Worm (Caenorhabditis elegans): ENCODE measurements around the gene srh-193.

Gene srh-193

ce11 chrV:4303793-4304192 lies 13.8 kb upstream of the srh-193 start:
- TF ChIP-seq ama-1 (optimal IDR thresholded peaks at IDR 0.05) (no peak), nhr-25 (tag; optimal IDR thresholded peaks at IDR 0.05) (no peak), mdl-1 (tag; optimal IDR thresholded peaks at IDR 0.05) (no peak), pqm-1 (tag; optimal IDR thresholded peaks at IDR 0.05) (no peak), elt-1 (tag; optimal IDR thresholded peaks at IDR 0.05) (no peak), fos-1 (tag; optimal IDR thresholded peaks at IDR 0.05) (no peak), hmg-11 (tag; optimal IDR thresholded peaks at IDR 0.05) (no peak), sea-2 (GFP tag; optimal IDR thresholded peaks at IDR 0.05) (no peak), zag-1 (tag; optimal IDR thresholded peaks at IDR 0.05) (no peak), fkh-2 (tag; optimal IDR thresholded peaks at IDR 0.05) (no peak), nhr-237 (tag; optimal IDR thresholded peaks at IDR 0.05) (no peak), nhr-11 (tag; optimal IDR thresholded peaks at IDR 0.05) (no peak), R02D3.7 (tag; optimal IDR thresholded peaks at IDR 0.05) (no peak), aly-2 (tag; optimal IDR thresholded peaks at IDR 0.05) (no peak), ztf-4 (tag; optimal IDR thresholded peaks at IDR 0.05) (no peak), nhr-77 (tag; optimal IDR thresholded peaks at IDR 0.05) (no peak)

- no peak for TF ChIP-seq nhr-23 (tag; optimal IDR thresholded peaks at IDR 0.05)
- TF ChIP-seq nhr-28 (tag; optimal IDR thresholded peaks at IDR 0.05), result no peak
- no peak for TF ChIP-seq nhr-237 (tag; optimal IDR thresholded peaks at IDR 0.05)
- TF ChIP-seq ceh-16 (tag; optimal IDR thresholded peaks at IDR 0.05), result no peak
- no peak for TF ChIP-seq ztf-11 (tag; optimal IDR thresholded peaks at IDR 0.05)
- TF ChIP-seq ceh-9 (tag; optimal IDR thresholded peaks at IDR 0.05), result no peak
- no peak for TF ChIP-seq pqm-1 (tag; optimal IDR thresholded peaks at IDR 0.05)
- no peak for TF ChIP-seq tbx-2 (tag; optimal IDR thresholded peaks at IDR 0.05)
- no peak for TF ChIP-seq ceh-28 (tag; optimal IDR thresholded peaks at IDR 0.05)
- TF ChIP-seq nhr-12 (tag; optimal IDR thresholded peaks at IDR 0.05), result no peak
These were observed 12.8 kb upstream of the srh-193 start for ce11 chrV:4302842-4303241.

ce11 chrV:4299741-4300140 lies 9.7 kb upstream of the srh-193 start, which contains the start of gene ZC132.3:
TSS of gene ZC132.3 (minus strand) at chrV:4299841.
- no peak for TF ChIP-seq nhr-23 (tag; optimal IDR thresholded peaks at IDR 0.05)
- no peak for TF ChIP-seq zag-1 (tag; optimal IDR thresholded peaks at IDR 0.05)
- TF ChIP-seq ztf-11 (tag; optimal IDR thresholded peaks at IDR 0.05), result no peak
- no peak for TF ChIP-seq fos-1 (tag; optimal IDR thresholded peaks at IDR 0.05)
- no peak for TF ChIP-seq ZK546.5 (tag; optimal IDR thresholded peaks at IDR 0.05)
- no peak for TF ChIP-seq fkh-2 (tag; optimal IDR thresholded peaks at IDR 0.05)
- TF ChIP-seq pqm-1 (tag; optimal IDR thresholded peaks at IDR 0.05), result no peak
- TF ChIP-seq nhr-28 (tag; optimal IDR thresholded peaks at IDR 0.05), result no peak
- TF ChIP-seq unc-62 (GFP tag; optimal IDR thresholded peaks at IDR 0.05), result no peak
- no peak for TF ChIP-seq elt-1 (tag; optimal IDR thresholded peaks at IDR 0.05)
- no peak for TF ChIP-seq eor-1 (tag; optimal IDR thresholded peaks at IDR 0.05)
- no peak for TF ChIP-seq lin-39 (tag; optimal IDR thresholded peaks at IDR 0.05)
- no peak for TF ChIP-seq unc-39 (tag; optimal IDR thresholded peaks at IDR 0.05)
- TF ChIP-seq nhr-43 (tag; optimal IDR thresholded peaks at IDR 0.05; ENCODE audit: poor library complexity, severe bottlenecking), result no peak
- TF ChIP-seq elt-2 (tag; optimal IDR thresholded peaks at IDR 0.05), result no peak
- TF ChIP-seq pha-4 (tag; optimal IDR thresholded peaks at IDR 0.05), result no peak
- TF ChIP-seq nhr-76 (tag; optimal IDR thresholded peaks at IDR 0.05), result no peak
- no peak for TF ChIP-seq egl-5 (tag; optimal IDR thresholded peaks at IDR 0.05)

ce11 chrV:4298579-4298978 lies 8.6 kb upstream of the srh-193 start, which contains the start of gene ZC132.11:
TSS of gene ZC132.11 (minus strand) at chrV:4298679.
- no peak for TF ChIP-seq fos-1 (tag; optimal IDR thresholded peaks at IDR 0.05)
- TF ChIP-seq hmg-11 (tag; optimal IDR thresholded peaks at IDR 0.05), result no peak
- TF ChIP-seq sea-2 (GFP tag; optimal IDR thresholded peaks at IDR 0.05), result no peak
- no peak for TF ChIP-seq elt-1 (tag; optimal IDR thresholded peaks at IDR 0.05)
- no peak for TF ChIP-seq elt-3 (tag; optimal IDR thresholded peaks at IDR 0.05)
- TF ChIP-seq skn-1 (tag; optimal IDR thresholded peaks at IDR 0.05), result no peak
- no peak for TF ChIP-seq ceh-82 (tag; optimal IDR thresholded peaks at IDR 0.05)
- TF ChIP-seq zag-1 (tag; optimal IDR thresholded peaks at IDR 0.05), result no peak
- no peak for TF ChIP-seq tbx-2 (tag; optimal IDR thresholded peaks at IDR 0.05)

ce11 chrV:4295920-4296319 lies 5.9 kb upstream of the srh-193 start, which contains the start of gene F47D2.11:
TSS of gene F47D2.11 (minus strand) at chrV:4296020.
- TF ChIP-seq nhr-77 (tag; optimal IDR thresholded peaks at IDR 0.05) (no peak), unc-39 (tag; optimal IDR thresholded peaks at IDR 0.05) (no peak), ceh-9 (tag; optimal IDR thresholded peaks at IDR 0.05) (no peak), fos-1 (tag; optimal IDR thresholded peaks at IDR 0.05) (no peak), egl-5 (tag; optimal IDR thresholded peaks at IDR 0.05) (no peak)
